Fruit fly (Drosophila melanogaster): ENCODE measurements around the gene CG8419.

The CG8419 gene

DNA sequence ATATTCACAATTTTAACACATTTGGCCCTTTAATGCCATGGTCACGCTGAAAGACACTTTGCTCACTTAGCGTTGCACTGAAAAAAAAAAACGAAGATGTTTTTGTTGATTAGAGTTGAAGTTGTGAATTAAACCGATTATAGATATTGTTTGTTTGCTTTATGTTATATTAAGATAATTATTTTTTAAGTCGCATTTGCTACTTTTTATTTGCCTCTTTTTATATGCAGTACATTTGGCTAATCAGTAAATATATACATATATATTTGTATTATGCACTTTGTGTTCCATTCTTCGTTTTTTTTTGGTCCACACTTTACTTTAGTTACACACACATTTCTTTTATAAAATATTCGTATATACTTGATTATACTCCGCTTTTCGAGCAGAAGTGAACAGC is 24.3 kb downstream of the CG8419 start:
- TF ChIP-seq OdsH (GFP tag; optimal IDR thresholded peaks at IDR 0.05) (peak; percentile 5), tai (GFP tag; optimal IDR thresholded peaks at IDR 0.05) (no peak), HLH106 (tag; optimal IDR thresholded peaks at IDR 0.05) (no peak), CG9705 (GFP tag; optimal IDR thresholded peaks at IDR 0.05) (no peak)

DNA sequence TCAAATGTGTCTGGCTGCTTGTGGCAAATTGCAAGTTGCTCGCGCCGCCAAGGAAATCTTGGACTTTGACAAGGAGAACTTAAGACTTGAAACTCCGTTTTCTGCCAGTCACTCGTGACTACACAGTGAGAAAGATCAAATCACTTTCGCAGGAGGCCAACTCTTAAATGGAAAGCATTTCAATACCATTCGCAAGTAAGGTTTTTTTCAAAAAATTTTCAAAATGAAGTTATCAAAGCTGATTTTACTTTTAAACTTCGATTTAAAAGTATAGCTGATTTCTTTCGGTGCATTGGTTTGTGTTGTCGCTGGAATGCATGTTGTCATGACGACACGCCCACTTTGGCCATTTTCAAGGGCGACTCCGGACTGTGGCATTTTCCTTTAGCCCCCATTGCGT is 26.4 kb downstream of the CG8419 start:
- no peak for TF ChIP-seq brk (GFP tag; optimal IDR thresholded peaks at IDR 0.05)
- TF ChIP-seq dl (GFP tag; optimal IDR thresholded peaks at IDR 0.05; ENCODE audit: insufficient read depth in 1 of 2, partially characterized antibody in 2 of 2), result no peak
- no peak for TF ChIP-seq sv (GFP tag; optimal IDR thresholded peaks at IDR 0.05)
- TF ChIP-seq HLH106 (tag; optimal IDR thresholded peaks at IDR 0.05), result peak; percentile 14
- peak in 1 of 2 experiments; percentile 34 for TF ChIP-seq foxo (GFP tag; optimal IDR thresholded peaks at IDR 0.05)
- peak; percentile 3 for TF ChIP-seq psq (GFP tag; optimal IDR thresholded peaks at IDR 0.05)
- TF ChIP-seq Abd-B (GFP tag; optimal IDR thresholded peaks at IDR 0.05), result no peak
- TF ChIP-seq N (GFP tag; optimal IDR thresholded peaks at IDR 0.05), result no peak
- TF ChIP-seq OdsH (GFP tag; optimal IDR thresholded peaks at IDR 0.05), result no peak
- TF ChIP-seq pan (optimal IDR thresholded peaks at IDR 0.05), result no peak
- peak; percentile 37 for TF ChIP-seq Hnf4 (GFP tag; optimal IDR thresholded peaks at IDR 0.05)
- no peak for TF ChIP-seq tai (GFP tag; optimal IDR thresholded peaks at IDR 0.05)
- TF ChIP-seq Hr78 (GFP tag; optimal IDR thresholded peaks at IDR 0.05), result no peak
- peak; percentile 37 for TF ChIP-seq h (GFP tag; optimal IDR thresholded peaks at IDR 0.05)
- peak; percentile 43 for TF ChIP-seq fru (GFP tag; optimal IDR thresholded peaks at IDR 0.05)
- TF ChIP-seq Mio (GFP tag; optimal IDR thresholded peaks at IDR 0.05), result no peak
- TF ChIP-seq Rel (GFP tag; optimal IDR thresholded peaks at IDR 0.05), result no peak
- no peak for TF ChIP-seq Rel (tag; optimal IDR thresholded peaks at IDR 0.05)
- TF ChIP-seq CrebA (GFP tag; optimal IDR thresholded peaks at IDR 0.05; ENCODE audit: borderline replicate concordance), result no peak
- no peak for TF ChIP-seq GATAd (GFP tag; optimal IDR thresholded peaks at IDR 0.05)
- TF ChIP-seq Jra (GFP tag; optimal IDR thresholded peaks at IDR 0.05), result no peak
- no peak for TF ChIP-seq Vsx2 (GFP tag; optimal IDR thresholded peaks at IDR 0.05; ENCODE audit: partially characterized antibody)
- TF ChIP-seq br (GFP tag; optimal IDR thresholded peaks at IDR 0.05), result peak; percentile 41
- TF ChIP-seq dmrt93B (GFP tag; optimal IDR thresholded peaks at IDR 0.05), result no peak
- TF ChIP-seq Dfd (GFP tag; optimal IDR thresholded peaks at IDR 0.05), result no peak
- TF ChIP-seq rgr (GFP tag; optimal IDR thresholded peaks at IDR 0.05), result peak; percentile 42
- no peak for TF ChIP-seq dsf (GFP tag; optimal IDR thresholded peaks at IDR 0.05; ENCODE audit: borderline replicate concordance)
- no peak for TF ChIP-seq jim (GFP tag; optimal IDR thresholded peaks at IDR 0.05)
- no peak for TF ChIP-seq Myc (optimal IDR thresholded peaks at IDR 0.05)
- TF ChIP-seq Dif (GFP tag; optimal IDR thresholded peaks at IDR 0.05; ENCODE audit: partially characterized antibody), result no peak
- no peak for TF ChIP-seq woc (GFP tag; optimal IDR thresholded peaks at IDR 0.05)
- TF ChIP-seq CG9705 (GFP tag; optimal IDR thresholded peaks at IDR 0.05), result no peak
- TF ChIP-seq CG32264 (GFP tag; optimal IDR thresholded peaks at IDR 0.05), result no peak
- TF ChIP-seq usp (GFP tag; optimal IDR thresholded peaks at IDR 0.05), result no peak
- TF ChIP-seq ey (GFP tag; optimal IDR thresholded peaks at IDR 0.05), result peak; percentile 42
- no peak for TF ChIP-seq Sp1 (GFP tag; optimal IDR thresholded peaks at IDR 0.05)
- no peak for TF ChIP-seq sage (GFP tag; optimal IDR thresholded peaks at IDR 0.05)
- TF ChIP-seq Hr83 (GFP tag; optimal IDR thresholded peaks at IDR 0.05; ENCODE audit: poor library complexity, severe bottlenecking), result no peak
- TF ChIP-seq lola (GFP tag; optimal IDR thresholded peaks at IDR 0.05), result no peak

DNA sequence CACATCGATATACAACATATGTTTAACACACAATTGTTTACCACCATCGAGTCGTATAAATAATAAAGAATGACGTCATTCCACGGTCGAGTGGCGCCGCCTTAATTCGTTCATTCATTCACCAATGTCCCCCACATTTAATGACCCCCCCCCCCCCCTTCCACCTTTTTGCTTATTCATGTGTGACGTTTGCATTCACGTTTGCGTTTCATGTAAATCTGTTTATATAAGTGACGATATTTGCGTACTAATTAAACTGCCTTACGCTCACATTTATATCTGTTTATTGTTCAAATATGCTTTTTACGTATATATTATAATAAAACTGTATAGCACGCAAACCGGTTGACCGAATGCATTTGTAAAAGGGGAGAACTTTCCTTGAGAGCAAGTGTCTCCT is 27.6 kb downstream of the CG8419 start:
- no peak for TF ChIP-seq tai (GFP tag; optimal IDR thresholded peaks at IDR 0.05)
- peak; percentile 28 for TF ChIP-seq Sp1 (GFP tag; optimal IDR thresholded peaks at IDR 0.05)
- no peak for TF ChIP-seq dsf (GFP tag; optimal IDR thresholded peaks at IDR 0.05; ENCODE audit: borderline replicate concordance)
- peak; percentile 16 for TF ChIP-seq CG9705 (GFP tag; optimal IDR thresholded peaks at IDR 0.05)
- peak; percentile 50 for TF ChIP-seq rgr (GFP tag; optimal IDR thresholded peaks at IDR 0.05)
- peak; percentile 15 for TF ChIP-seq OdsH (GFP tag; optimal IDR thresholded peaks at IDR 0.05)
- peak; percentile 21 for TF ChIP-seq h (GFP tag; optimal IDR thresholded peaks at IDR 0.05)
- TF ChIP-seq Hnf4 (GFP tag; optimal IDR thresholded peaks at IDR 0.05), result peak; percentile 27
- TF ChIP-seq Hr83 (GFP tag; optimal IDR thresholded peaks at IDR 0.05; ENCODE audit: poor library complexity, severe bottlenecking), result peak; percentile 20
- no peak for TF ChIP-seq Rel (GFP tag; optimal IDR thresholded peaks at IDR 0.05)
- peak; percentile 15 for TF ChIP-seq Rel (tag; optimal IDR thresholded peaks at IDR 0.05)
- peak; percentile 42 for TF ChIP-seq br (GFP tag; optimal IDR thresholded peaks at IDR 0.05)
- TF ChIP-seq pan (optimal IDR thresholded peaks at IDR 0.05), result no peak

All from whole organism, wandering third instar larva.